Fruit fly (Drosophila melanogaster) whole organism, embryonic: ENCODE data around the gene Reg-2.

Experiments
- Abd-B ChIP-seq: fragments of 200-800 bp; sonication (Bioruptor generic); optimal IDR thresholded peaks from 2 replicates; lab custom pipeline; 2018; ENCODE audit warnings: missing biosample characterization, mild to moderate bottlenecking, missing genetic modification characterization, moderate library complexity
- Ada2b ChIP-seq: fragments of 200-800 bp; sonication (Bioruptor generic); IDR thresholded peaks from 2 replicates; pipeline ENCODE4 v1.3.6; 2022; ENCODE audit warnings: missing biosample characterization, missing genetic modification characterization
- B-H1 ChIP-seq: fragments of 200-800 bp; sonication (Bioruptor generic); IDR thresholded peaks from 3 replicates; pipeline ENCODE4 v1.3.6; 2022; ENCODE audit warnings: missing biosample characterization, missing genetic modification characterization
- CG10321 ChIP-seq: fragments of 200-800 bp; sonication (Bioruptor generic); IDR thresholded peaks from 2 replicates; pipeline ENCODE4 v1.3.6; 2022; ENCODE audit warnings: missing biosample characterization, missing genetic modification characterization
- CG10366 ChIP-seq: fragments of 200-800 bp; sonication (Bioruptor generic); IDR thresholded peaks from 2 replicates; pipeline ENCODE4 v1.3.6; 2022; ENCODE audit warnings: missing biosample characterization, missing genetic modification characterization
- CG10543 ChIP-seq: fragments of 200-800 bp; sonication (Bioruptor generic); optimal IDR thresholded peaks from 3 replicates; lab custom pipeline; 2017; ENCODE audit warnings: missing biosample characterization, mild to moderate bottlenecking, missing genetic modification characterization, moderate library complexity
- CG10654 ChIP-seq: fragments of 200-800 bp; sonication (Bioruptor generic); optimal IDR thresholded peaks from 2 replicates; lab custom pipeline; 2016; ENCODE audit warnings: missing biosample characterization, missing genetic modification characterization
- CG10959 ChIP-seq: fragments of 200-800 bp; sonication (Bioruptor generic); IDR thresholded peaks from 2 replicates; pipeline ENCODE4 v1.3.6; 2022; ENCODE audit warnings: missing biosample characterization, missing genetic modification characterization
- CG12236 ChIP-seq: fragments of 200-800 bp; sonication (Bioruptor generic); optimal IDR thresholded peaks from 2 replicates; lab custom pipeline; 2016; ENCODE audit warnings: missing biosample characterization, missing genetic modification characterization
- CG13296 ChIP-seq: fragments of 200-800 bp; sonication (Bioruptor generic); optimal IDR thresholded peaks from 3 replicates; lab custom pipeline; 2018; ENCODE audit warnings: missing biosample characterization, mild to moderate bottlenecking, missing genetic modification characterization
- CG14965 ChIP-seq: fragments of 200-800 bp; sonication (Bioruptor generic); optimal IDR thresholded peaks from 2 replicates; lab custom pipeline; 2016; ENCODE audit warnings: missing biosample characterization, missing genetic modification characterization, borderline replicate concordance
- CG15269 ChIP-seq: fragments of 200-800 bp; sonication (Bioruptor generic); optimal IDR thresholded peaks from 2 replicates; lab custom pipeline; 2018; ENCODE audit warnings: missing biosample characterization, mild to moderate bottlenecking, missing genetic modification characterization, moderate library complexity
- CG1529 ChIP-seq: fragments of 200-800 bp; sonication (Bioruptor generic); optimal IDR thresholded peaks from 3 replicates; lab custom pipeline; 2018; ENCODE audit warnings: missing biosample characterization, missing genetic modification characterization
- CG16813 ChIP-seq: fragments of 200-800 bp; sonication (Bioruptor generic); IDR thresholded peaks from 3 replicates; pipeline ENCODE4 v1.3.6; 2022; ENCODE audit warnings: missing biosample characterization, missing genetic modification characterization; ENCODE audit not compliant: partially characterized antibody
- CG2120 ChIP-seq: fragments of 200-800 bp; sonication (Bioruptor generic); optimal IDR thresholded peaks from 3 replicates; lab custom pipeline; 2016; ENCODE audit warnings: missing biosample characterization, missing genetic modification characterization
- CG2712 ChIP-seq: fragments of 200-800 bp; optimal IDR thresholded peaks from 3 replicates; lab custom pipeline; 2019; ENCODE audit warnings: missing biosample characterization, mild to moderate bottlenecking, missing genetic modification characterization, moderate library complexity
- CG34224 ChIP-seq: fragments of 200-800 bp; sonication (Bioruptor generic); IDR thresholded peaks from 3 replicates; pipeline ENCODE4 v1.3.6; 2022; ENCODE audit warnings: missing biosample characterization, missing genetic modification characterization; ENCODE audit not compliant: partially characterized antibody
- CG6765 ChIP-seq: fragments of 200-800 bp; sonication (Bioruptor generic); optimal IDR thresholded peaks from 3 replicates; lab custom pipeline; 2017; ENCODE audit warnings: missing biosample characterization, mild to moderate bottlenecking, missing genetic modification characterization
- CG7786 ChIP-seq: fragments of 200-800 bp; sonication (Bioruptor generic); optimal IDR thresholded peaks from 2 replicates; lab custom pipeline; 2016; ENCODE audit warnings: missing biosample characterization, missing genetic modification characterization
- CG7987 ChIP-seq: fragments of 200-800 bp; sonication (Bioruptor generic); optimal IDR thresholded peaks from 2 replicates; lab custom pipeline; 2018; ENCODE audit warnings: missing biosample characterization, mild to moderate bottlenecking, missing genetic modification characterization, moderate library complexity
- CG8388 ChIP-seq: fragments of 200-800 bp; sonication (Bioruptor generic); optimal IDR thresholded peaks from 2 replicates; lab custom pipeline; 2019; ENCODE audit warnings: missing biosample characterization, mild to moderate bottlenecking, missing genetic modification characterization, moderate library complexity
- CG9215 ChIP-seq: fragments of 200-800 bp; sonication (Bioruptor generic); IDR thresholded peaks from 2 replicates; pipeline ENCODE4 v1.3.6; 2022; ENCODE audit warnings: missing biosample characterization, missing genetic modification characterization
- Chrac-16 ChIP-seq: fragments of 200-800 bp; sonication (Bioruptor generic); optimal IDR thresholded peaks from 3 replicates; lab custom pipeline; 2016; ENCODE audit warnings: missing biosample characterization, missing genetic modification characterization
- Deaf1 ChIP-seq: fragments of 200-800 bp; optimal IDR thresholded peaks from 3 replicates; lab custom pipeline; 2019; ENCODE audit warnings: missing biosample characterization, mild to moderate bottlenecking, missing genetic modification characterization, moderate library complexity
- Dref ChIP-seq: fragments of 200-800 bp; sonication (Bioruptor generic); IDR thresholded peaks from 2 replicates; pipeline ENCODE4 v1.3.6; 2022; ENCODE audit warnings: missing biosample characterization, missing genetic modification characterization
- Mrtf ChIP-seq: fragments of 200-800 bp; sonication (Bioruptor generic); IDR thresholded peaks from 3 replicates; pipeline ENCODE4 v1.3.6; 2022; ENCODE audit warnings: missing biosample characterization, missing genetic modification characterization
- Ravus ChIP-seq: fragments of 200-800 bp; sonication (Bioruptor generic); IDR thresholded peaks from 2 replicates; pipeline ENCODE4 v1.3.6; 2022; ENCODE audit warnings: missing biosample characterization, missing genetic modification characterization
- Sin3A ChIP-seq: fragments of >200 bp; optimal IDR thresholded peaks from 2 replicates; lab custom pipeline; 2018
- Ssrp ChIP-seq: fragments of 200-800 bp; sonication (Bioruptor generic); optimal IDR thresholded peaks from 2 replicates; lab custom pipeline; 2018; ENCODE audit warnings: missing biosample characterization, mild to moderate bottlenecking, missing genetic modification characterization, moderate library complexity
- Stat92E ChIP-seq, 3 experiments: fragments of >200 bp in 2 of 3; fragments of 200-800 bp in 1 of 3; sonication (Bioruptor generic) in 1 of 3; optimal IDR thresholded peaks; 2 replicates each; lab custom pipeline; 2017 to 2019; ENCODE audit warnings: missing biosample characterization in 3 of 3, missing genetic modification characterization in 3 of 3, mild to moderate bottlenecking in 1 of 3, moderate library complexity in 1 of 3
- amos ChIP-seq: fragments of 200-800 bp; sonication (Bioruptor generic); IDR thresholded peaks from 2 replicates; pipeline ENCODE4 v1.3.6; 2022; ENCODE audit warnings: missing biosample characterization, missing genetic modification characterization; ENCODE audit not compliant: partially characterized antibody
- btn ChIP-seq: fragments of 200-800 bp; sonication (Bioruptor generic); optimal IDR thresholded peaks from 2 replicates; lab custom pipeline; 2016; ENCODE audit warnings: missing biosample characterization, missing genetic modification characterization
- chm ChIP-seq: fragments of 200-800 bp; sonication (Bioruptor generic); IDR thresholded peaks from 2 replicates; pipeline ENCODE4 v1.3.6; 2022; ENCODE audit warnings: missing biosample characterization, missing genetic modification characterization
- crol ChIP-seq: fragments of 200-800 bp; sonication (Bioruptor generic); IDR thresholded peaks from 2 replicates; pipeline ENCODE4 v1.3.6; 2022; ENCODE audit warnings: missing biosample characterization, missing genetic modification characterization
- emc ChIP-seq: fragments of 200-800 bp; sonication (Bioruptor generic); optimal IDR thresholded peaks from 2 replicates; lab custom pipeline; 2016; ENCODE audit warnings: missing biosample characterization, missing genetic modification characterization
- exex ChIP-seq: fragments of 200-800 bp; sonication (Bioruptor generic); optimal IDR thresholded peaks from 4 replicates; lab custom pipeline; 2018; ENCODE audit warnings: missing biosample characterization, mild to moderate bottlenecking, missing genetic modification characterization, moderate library complexity
- gfzf ChIP-seq: fragments of 200-800 bp; sonication (Bioruptor generic); optimal IDR thresholded peaks from 2 replicates; lab custom pipeline; 2016; ENCODE audit warnings: missing biosample characterization, mild to moderate bottlenecking, missing genetic modification characterization, moderate library complexity
- insv ChIP-seq, 2 experiments: fragments of 200-800 bp; sonication (Bioruptor generic); optimal IDR thresholded peaks; 3 replicates each; lab custom pipeline; 2016 to 2018; ENCODE audit warnings: missing biosample characterization in 2 of 2, missing genetic modification characterization in 2 of 2
- kay ChIP-seq: fragments of 200-800 bp; sonication (Bioruptor generic); optimal IDR thresholded peaks from 2 replicates; lab custom pipeline; 2016; ENCODE audit warnings: missing biosample characterization, missing genetic modification characterization
- lilli ChIP-seq: fragments of 200-800 bp; sonication (Bioruptor generic); optimal IDR thresholded peaks from 3 replicates; lab custom pipeline; 2016; ENCODE audit warnings: missing biosample characterization, missing genetic modification characterization
- onecut ChIP-seq: fragments of 200-800 bp; sonication (Bioruptor generic); IDR thresholded peaks from 2 replicates; pipeline ENCODE4 v1.3.6; 2022; ENCODE audit warnings: missing biosample characterization, missing genetic modification characterization
- scrt ChIP-seq: fragments of 200-800 bp; sonication (Bioruptor generic); optimal IDR thresholded peaks from 2 replicates; lab custom pipeline; 2018; ENCODE audit warnings: missing biosample characterization, mild to moderate bottlenecking, missing genetic modification characterization, moderate library complexity
- sens ChIP-seq: fragments of 200-800 bp; sonication (Bioruptor generic); peaks from one replicate; lab custom pipeline; 2016; ENCODE audit warnings: missing biosample characterization, missing genetic modification characterization
- sens-2 ChIP-seq: fragments of 200-800 bp; sonication (Bioruptor generic); IDR thresholded peaks from 2 replicates; pipeline ENCODE4 v1.3.6; 2022; ENCODE audit warnings: missing biosample characterization, missing genetic modification characterization
- slbo ChIP-seq: fragments of 200-800 bp; sonication (Bioruptor generic); IDR thresholded peaks from 2 replicates; pipeline ENCODE4 v1.3.6; 2022; ENCODE audit warnings: missing biosample characterization, missing genetic modification characterization
- stc ChIP-seq: fragments of 200-800 bp; sonication (Bioruptor generic); IDR thresholded peaks from 2 replicates; pipeline ENCODE4 v1.3.6; 2022; ENCODE audit warnings: missing biosample characterization, missing genetic modification characterization
- stwl ChIP-seq: fragments of 200-800 bp; sonication (Bioruptor generic); optimal IDR thresholded peaks from 3 replicates; lab custom pipeline; 2018; ENCODE audit warnings: missing biosample characterization, mild to moderate bottlenecking, missing genetic modification characterization, moderate library complexity
- twi ChIP-seq: fragments of 200-800 bp; optimal IDR thresholded peaks from 2 replicates; lab custom pipeline; 2019; ENCODE audit warnings: missing biosample characterization, mild to moderate bottlenecking, missing genetic modification characterization, moderate library complexity
- unpg ChIP-seq: fragments of 200-800 bp; sonication (Bioruptor generic); optimal IDR thresholded peaks from 3 replicates; lab custom pipeline; 2018; ENCODE audit warnings: missing biosample characterization, mild to moderate bottlenecking, missing genetic modification characterization, moderate library complexity

Reg-2 gene

DNA sequence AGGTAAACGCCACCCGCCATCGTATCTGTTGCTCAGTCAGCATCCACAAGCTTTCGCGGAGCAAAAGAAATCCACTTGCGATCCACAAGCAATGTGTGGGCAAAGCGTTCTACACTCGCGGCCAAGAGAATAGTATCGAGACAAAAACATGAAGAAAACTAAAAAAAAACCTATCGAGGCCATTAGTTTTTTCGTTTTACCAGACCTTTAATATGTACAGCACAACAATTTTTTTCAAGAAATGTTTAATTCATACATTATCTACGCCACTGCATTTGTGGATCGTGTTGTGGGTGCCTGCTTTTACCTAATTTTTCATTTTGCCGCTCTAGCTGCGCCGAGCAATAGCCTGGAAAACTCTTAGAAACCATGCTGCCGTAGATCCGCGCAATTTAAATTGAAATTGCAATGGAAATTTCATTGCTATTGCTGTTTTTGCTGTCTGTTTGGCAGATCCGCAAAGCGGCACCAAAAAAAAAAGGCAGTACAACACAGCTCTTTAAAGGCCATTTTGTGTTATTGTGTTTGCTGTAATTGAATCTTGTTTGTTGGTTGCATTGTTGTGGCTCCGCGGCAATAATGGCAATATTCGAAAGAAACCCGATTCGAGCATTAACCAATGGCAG, 43.3 kb downstream of the Reg-2 start (continued):
- peak; percentile 74 for TF ChIP-seq unpg (GFP tag; lab: Kevin White, UChicago)
- no peak for TF ChIP-seq Stat92E (GFP tag; optimal IDR thresholded peaks at IDR 0.05; lab: Kevin White, UChicago)
- 0 out of 2 replicates have a peak, but pooled peaks have one; percentile 40 for TF ChIP-seq CG10959
- TF ChIP-seq crol: 0 out of 2 replicates have a peak, but pooled peaks have one; percentile 19
- TF ChIP-seq CG10543 (GFP tag; lab: Kevin White, UChicago): no peak
- TF ChIP-seq CG8388 (GFP tag; lab: Kevin White, UChicago): peak; percentile 67
- TF ChIP-seq Dref (GFP tag; lab: Robert Waterston, UW): no peak
- peak; percentile 52 for TF ChIP-seq CG13296 (GFP tag; lab: Kevin White, UChicago)
- peak; percentile 31 for TF ChIP-seq lilli (GFP tag; lab: Kevin White, UChicago)
- TF ChIP-seq scrt (GFP tag; lab: Kevin White, UChicago): peak; percentile 21
- TF ChIP-seq CG12236 (GFP tag; lab: Kevin White, UChicago): no peak
- peak; percentile 71 for TF ChIP-seq Ada2b (GFP tag; lab: Robert Waterston, UW)
- no peak for TF ChIP-seq CG10321 (GFP tag; lab: Robert Waterston, UW)
- TF ChIP-seq emc (GFP tag; lab: Kevin White, UChicago): peak; percentile 15
- TF ChIP-seq Abd-B (GFP tag; lab: Kevin White, UChicago): no peak
- TF ChIP-seq gfzf: no peak
- peak; percentile 72 for TF ChIP-seq CG2712 (tag; lab: Kevin White, UChicago)
- TF ChIP-seq CG1529 (GFP tag; lab: Kevin White, UChicago): peak; percentile 53
- no peak for TF ChIP-seq CG7987
- peak; percentile 20 for TF ChIP-seq Chrac-16
- TF ChIP-seq Ravus (GFP tag; lab: Robert Waterston, UW): no peak; the same call in 1 of the 2 replicates
- peak; percentile 62; the same call in 1 of the 2 replicates for TF ChIP-seq chm (GFP tag; lab: Robert Waterston, UW)
- peak; percentile 42; the same call in 1 of the 2 replicates for TF ChIP-seq CG10366 (GFP tag; lab: Robert Waterston, UW)
- TF ChIP-seq CG7786 (GFP tag; lab: Kevin White, UChicago): no peak
- peak; percentile 57 for TF ChIP-seq slbo (GFP tag; lab: Robert Waterston, UW)
- no peak for TF ChIP-seq insv (GFP tag; optimal IDR thresholded peaks at IDR 0.05; lab: Kevin White, UChicago)
- no peak for TF ChIP-seq CG34224
- no peak for TF ChIP-seq Deaf1 (tag; lab: Kevin White, UChicago)
- peak; percentile 21 for TF ChIP-seq CG14965 (GFP tag; lab: Kevin White, UChicago)
- TF ChIP-seq CG2120: peak; percentile 36
- peak; percentile 39 for TF ChIP-seq kay (GFP tag; lab: Kevin White, UChicago)
- TF ChIP-seq stc: peak; percentile 74
- peak; percentile 39 for TF ChIP-seq Ssrp (tag; lab: Kevin White, UChicago)
- TF ChIP-seq sens-2 (GFP tag; lab: Robert Waterston, UW): peak; percentile 62; the same call in 1 of the 2 replicates
- peak; percentile 54; the same call in 1 of the 3 replicates for TF ChIP-seq Mrtf (GFP tag; lab: Robert Waterston, UW)
- TF ChIP-seq onecut (GFP tag; lab: Robert Waterston, UW): peak; percentile 43; the same call in 1 of the 2 replicates
- TF ChIP-seq CG10654 (GFP tag; lab: Kevin White, UChicago): peak; percentile 28
- TF ChIP-seq stwl (tag; lab: Kevin White, UChicago): no peak
- peak; percentile 1 for TF ChIP-seq exex
- no peak for TF ChIP-seq Sin3A
- TF ChIP-seq CG15269 (tag; lab: Kevin White, UChicago): peak; percentile 68
- peak; percentile 87 for TF ChIP-seq sens (GFP tag; lab: Kevin White, UChicago)
- peak; percentile 34; the same call in 1 of the 2 replicates for TF ChIP-seq CG9215 (GFP tag; lab: Robert Waterston, UW)
- TF ChIP-seq twi (tag; lab: Kevin White, UChicago): no peak
- no peak for TF ChIP-seq CG16813
- peak; percentile 44; the same call in 1 of the 3 replicates for TF ChIP-seq B-H1 (GFP tag; lab: Robert Waterston, UW)
- no peak for TF ChIP-seq amos (GFP tag; lab: Robert Waterston, UW)
- no peak for TF ChIP-seq CG6765 (GFP tag; lab: Kevin White, UChicago)
- TF ChIP-seq btn (GFP tag; lab: Kevin White, UChicago): peak; percentile 18
